Worm (Caenorhabditis elegans) whole organism, midembryonic: Measurements from ENCODE around the gene hmg-12.
A peak's percentile ranks its signal among the peaks of the same experiment; 100 is the strongest.

Experiments
- T22C8.4 ChIP-seq: fragments of 200-800 bp; sonication (Bioruptor generic); IDR thresholded peaks from 2 replicates; pipeline ENCODE4 v1.3.6; 2022; ENCODE audit warnings: missing genetic modification characterization, missing compliant biosample characterization
- flt-1 ChIP-seq: fragments of 200-800 bp; sonication (Bioruptor generic); IDR thresholded peaks from 2 replicates; pipeline ENCODE4 v1.3.6; 2022; ENCODE audit warnings: missing genetic modification characterization, missing compliant biosample characterization
- klf-2 ChIP-seq: fragments of 200-800 bp; sonication (Bioruptor generic); conservative IDR thresholded peaks from 2 replicates; pipeline ENCODE4 v1.3.6; 2022; ENCODE audit warnings: missing genetic modification reagents, missing genetic modification characterization, missing compliant biosample characterization
- ref-1 ChIP-seq: fragments of 200-800 bp; sonication (Bioruptor generic); conservative IDR thresholded peaks from 2 replicates; pipeline ENCODE4 v1.3.6; 2022; ENCODE audit warnings: missing genetic modification reagents, missing genetic modification characterization, missing compliant biosample characterization
- tab-1 ChIP-seq: fragments of 200-800 bp; sonication (Bioruptor generic); IDR thresholded peaks from 2 replicates; pipeline ENCODE4 v1.3.6; 2022; ENCODE audit warnings: missing genetic modification characterization, missing compliant biosample characterization
- ztf-29 ChIP-seq: fragments of 200-800 bp; sonication (Bioruptor generic); IDR thresholded peaks from 2 replicates; pipeline ENCODE4 v1.3.6; 2022; ENCODE audit warnings: missing genetic modification reagents, missing genetic modification characterization, missing compliant biosample characterization

ce11 chrII:11923620-11924298, 7.4 kb downstream of the hmg-12 start:
- TF ChIP-seq ztf-29 (GFP tag; lab: Robert Waterston, UW) = peak; percentile 65; the same call in 1 of the 2 replicates
- 0 out of 2 replicates have a peak, but pooled peaks have one; percentile 12 for TF ChIP-seq ref-1 (GFP tag; lab: Robert Waterston, UW)
- TF ChIP-seq tab-1 (GFP tag; lab: Robert Waterston, UW) = no peak
- TF ChIP-seq flt-1 (GFP tag; lab: Robert Waterston, UW) = no peak
- TF ChIP-seq klf-2 (GFP tag; lab: Robert Waterston, UW) = no peak
- TF ChIP-seq T22C8.4 (GFP tag; lab: Robert Waterston, UW) = no peak
